Worm (Caenorhabditis elegans): ENCODE results near the gene F09C12.2.
"Not testable (repeated sequence)": the region's sequence is repeated elsewhere in the genome, so short reads cannot be mapped to it uniquely, and the experiment has no call there.

DNA sequence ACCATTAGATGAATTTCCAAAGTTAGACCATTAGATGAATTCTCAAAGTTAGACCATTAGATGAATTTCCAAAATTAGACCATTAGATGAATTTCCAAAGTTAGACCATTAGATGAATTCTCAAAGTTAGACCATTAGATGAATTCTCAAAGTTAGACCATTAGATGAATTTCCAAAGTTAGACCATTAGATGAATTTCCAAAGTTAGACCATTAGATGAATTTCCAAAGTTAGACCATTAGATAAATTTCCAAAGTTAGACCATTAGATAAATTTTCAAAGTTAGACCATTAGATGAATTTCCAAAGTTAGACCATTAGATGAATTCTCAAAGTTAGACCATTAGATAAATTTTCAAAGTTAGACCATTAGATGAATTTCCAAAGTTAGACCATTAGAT is 12.3 kb upstream of the F09C12.2 start:
- not testable (repeated sequence) for TF ChIP-seq ets-4 (GFP tag; optimal IDR thresholded peaks at IDR 0.05); snpc-4 (GFP tag; optimal IDR thresholded peaks at IDR 0.05); snpc-4 (tag; optimal IDR thresholded peaks at IDR 0.05); pha-4 (tag; optimal IDR thresholded peaks at IDR 0.05); unc-130 (GFP tag; optimal IDR thresholded peaks at IDR 0.05); lag-1 (GFP tag; IDR thresholded peaks at IDR 0.05); somi-1 (GFP tag; optimal IDR thresholded peaks at IDR 0.05); let-526 (GFP tag; IDR thresholded peaks at IDR 0.05); F52B5.7 (tag; optimal IDR thresholded peaks at IDR 0.05); unc-62 (GFP tag; optimal IDR thresholded peaks at IDR 0.05); ccch-3 (GFP tag; optimal IDR thresholded peaks at IDR 0.05)

Data from whole organism, young adult.